Fruit fly (Drosophila melanogaster) whole organism, prepupa: ENCODE data around the gene Obp83g.

Experiments used
- CG11762 ChIP-seq: fragments of 200-800 bp; sonication (Bioruptor generic); optimal IDR thresholded peaks from 3 replicates; lab custom pipeline; 2016; ENCODE audit warnings: missing biosample characterization, missing genetic modification characterization; ENCODE audit not compliant: insufficient read depth
- CG6163 ChIP-seq: fragments of 200-800 bp; sonication (Bioruptor generic); IDR thresholded peaks from 3 replicates; pipeline ENCODE4 v1.3.6; 2022; ENCODE audit warnings: missing biosample characterization, missing genetic modification characterization
- CG6854 ChIP-seq: fragments of 200-800 bp; sonication (Bioruptor generic); optimal IDR thresholded peaks from 2 replicates; lab custom pipeline; 2017; ENCODE audit warnings: missing biosample characterization, mild to moderate bottlenecking, missing genetic modification characterization
- CG8319 ChIP-seq: fragments of 200-800 bp; sonication (Bioruptor generic); optimal IDR thresholded peaks from 3 replicates; lab custom pipeline; 2016; ENCODE audit warnings: missing biosample characterization, missing genetic modification characterization
- Hr38 ChIP-seq: sonication (Bioruptor generic); optimal IDR thresholded peaks from 2 replicates; lab custom pipeline; 2016; ENCODE audit warnings: missing biosample characterization, missing genetic modification characterization
- Hr39 ChIP-seq: fragments of 200-800 bp; sonication (Bioruptor generic); optimal IDR thresholded peaks from 2 replicates; lab custom pipeline; 2016; ENCODE audit warnings: missing biosample characterization, missing genetic modification characterization
- Lpt ChIP-seq: fragments of 200-800 bp; sonication (Bioruptor generic); optimal IDR thresholded peaks from 3 replicates; lab custom pipeline; 2016; ENCODE audit warnings: missing biosample characterization, missing genetic modification characterization
- Sox102F ChIP-seq: fragments of 200-800 bp; sonication (Bioruptor generic); optimal IDR thresholded peaks from 2 replicates; lab custom pipeline; 2016; ENCODE audit warnings: missing biosample characterization, mild to moderate bottlenecking, missing genetic modification characterization
- pdm3 ChIP-seq: fragments of 200-800 bp; sonication (Bioruptor generic); optimal IDR thresholded peaks from 3 replicates; lab custom pipeline; 2016; ENCODE audit warnings: missing biosample characterization, missing genetic modification characterization
- vri ChIP-seq: fragments of 200-800 bp; sonication (Bioruptor generic); optimal IDR thresholded peaks from 3 replicates; lab custom pipeline; 2016; ENCODE audit warnings: missing biosample characterization, mild to moderate bottlenecking, missing genetic modification characterization

dm6 chr3R:6082132-6082531, 30.0 kb downstream of the Obp83g start:
- TF ChIP-seq vri (GFP tag; lab: Kevin White, UChicago) (no peak), Hr39 (GFP tag; lab: Kevin White, UChicago) (no peak), CG11762 (no peak), CG6854 (no peak), Sox102F (GFP tag; lab: Kevin White, UChicago) (no peak), CG8319 (GFP tag; lab: Kevin White, UChicago) (no peak), Lpt (GFP tag; lab: Kevin White, UChicago) (no peak), Hr38 (GFP tag; lab: Kevin White, UChicago) (no peak), CG6163 (no peak), pdm3 (GFP tag; lab: Kevin White, UChicago) (no peak)
